Fruit fly (Drosophila melanogaster): Measurements from ENCODE around the gene CG14545.
A peak's percentile ranks its signal among the peaks of the same experiment; 100 is the strongest.

The CG14545 gene

DNA sequence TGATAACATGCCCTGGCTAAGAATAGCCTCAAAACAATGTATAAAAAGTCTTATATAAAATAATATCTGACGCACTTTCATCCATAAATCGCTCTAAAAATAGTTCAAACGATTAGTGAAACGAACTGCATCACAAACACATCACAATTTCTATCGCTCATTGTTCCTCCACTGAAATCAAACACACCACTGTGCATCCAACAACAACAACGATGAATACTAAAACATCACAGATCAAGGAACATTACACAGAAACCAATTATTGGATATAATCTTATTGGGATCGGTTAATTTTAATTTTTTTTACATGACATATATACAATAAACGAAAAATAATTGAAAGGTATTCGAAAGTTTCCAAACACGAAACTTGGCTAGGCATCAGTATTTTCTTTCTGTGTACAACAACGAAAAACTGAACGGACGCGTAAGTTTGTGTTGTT, 28.3 kb upstream of the CG14545 start:
- TF ChIP-seq CG1620 (GFP tag; optimal IDR thresholded peaks at IDR 0.05), result no peak
- no peak for TF ChIP-seq ovo (GFP tag; optimal IDR thresholded peaks at IDR 0.05)
- TF ChIP-seq Mnt (GFP tag; optimal IDR thresholded peaks at IDR 0.05), result no peak
- TF ChIP-seq Clk (GFP tag; optimal IDR thresholded peaks at IDR 0.05), result no peak
- peak; percentile 37 for TF ChIP-seq CG14711 (tag; optimal IDR thresholded peaks at IDR 0.05)
- TF ChIP-seq kay (GFP tag; ENCODE audit: borderline replicate concordance), result peak; percentile 54
- TF ChIP-seq CG11617 (GFP tag; optimal IDR thresholded peaks at IDR 0.05), result no peak
- no peak for TF ChIP-seq bab1 (GFP tag; optimal IDR thresholded peaks at IDR 0.05)
- TF ChIP-seq Crg-1 (GFP tag; optimal IDR thresholded peaks at IDR 0.05), result no peak
- no peak for TF ChIP-seq CG12768 (GFP tag; optimal IDR thresholded peaks at IDR 0.05)
- TF ChIP-seq cnc (optimal IDR thresholded peaks at IDR 0.05), result no peak
- peak; percentile 10 for TF ChIP-seq toe (GFP tag; optimal IDR thresholded peaks at IDR 0.05)
- no peak for TF ChIP-seq tj (GFP tag; optimal IDR thresholded peaks at IDR 0.05)
- TF ChIP-seq Hr96 (GFP tag; optimal IDR thresholded peaks at IDR 0.05), result no peak
- no peak for TF ChIP-seq CG7101 (tag; optimal IDR thresholded peaks at IDR 0.05)

DNA sequence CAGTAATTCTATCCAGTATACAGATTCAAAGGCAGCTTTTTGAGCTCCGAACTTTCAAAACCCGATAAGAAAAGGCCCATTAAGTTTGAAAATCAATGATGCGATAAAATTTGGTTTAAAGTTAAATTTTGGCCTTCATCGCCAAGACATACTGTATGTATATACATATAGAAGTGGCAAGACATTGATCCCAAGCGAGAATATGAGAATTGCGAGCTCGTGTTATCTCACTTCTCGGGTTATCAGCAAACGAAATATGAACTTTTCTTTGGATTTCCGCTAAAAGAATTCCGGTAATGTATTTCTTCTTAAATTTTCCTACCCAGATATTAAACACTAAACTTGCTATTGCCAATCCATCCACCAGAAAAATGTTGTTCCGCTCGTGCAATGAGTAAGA, 26.0 kb upstream of the CG14545 start:
- TF ChIP-seq cic (GFP tag; optimal IDR thresholded peaks at IDR 0.05) (no peak), CG33017 (tag; optimal IDR thresholded peaks at IDR 0.05) (no peak), ovo (GFP tag; optimal IDR thresholded peaks at IDR 0.05) (no peak), kay (GFP tag; ENCODE audit: borderline replicate concordance) (peak; percentile 39)

DNA sequence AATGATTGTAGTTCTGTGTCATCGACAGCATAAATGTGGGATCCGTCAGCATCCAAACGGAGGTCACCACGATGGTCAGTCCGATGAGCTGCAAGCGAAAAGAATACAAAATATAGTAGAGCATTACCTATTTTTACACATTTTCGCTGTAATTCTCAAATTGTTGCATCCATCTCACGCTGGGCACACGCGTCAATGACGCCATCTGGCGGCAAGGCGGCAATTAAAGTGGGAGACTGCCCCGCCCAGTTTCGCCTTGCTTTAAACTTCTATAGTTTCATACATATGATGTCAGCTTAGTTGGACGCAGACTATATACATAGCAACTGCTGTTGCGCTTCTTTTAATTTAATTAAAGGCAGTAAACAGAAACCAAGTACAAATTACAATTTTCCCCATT, 25.5 kb upstream of the CG14545 start:
- TF ChIP-seq Hr96 (GFP tag; optimal IDR thresholded peaks at IDR 0.05) (no peak), ovo (GFP tag; optimal IDR thresholded peaks at IDR 0.05) (no peak), Crg-1 (GFP tag; optimal IDR thresholded peaks at IDR 0.05) (no peak), tj (GFP tag; optimal IDR thresholded peaks at IDR 0.05) (no peak), CG11617 (GFP tag; optimal IDR thresholded peaks at IDR 0.05) (no peak), CG1620 (GFP tag; optimal IDR thresholded peaks at IDR 0.05) (no peak), Clk (GFP tag; optimal IDR thresholded peaks at IDR 0.05) (no peak), CG14711 (tag; optimal IDR thresholded peaks at IDR 0.05) (no peak), cic (GFP tag; optimal IDR thresholded peaks at IDR 0.05) (no peak), cnc (optimal IDR thresholded peaks at IDR 0.05) (no peak), kay (GFP tag; ENCODE audit: borderline replicate concordance) (no peak), CG7101 (tag; optimal IDR thresholded peaks at IDR 0.05) (no peak), CG5204 (GFP tag; optimal IDR thresholded peaks at IDR 0.05) (no peak), CG12768 (GFP tag; optimal IDR thresholded peaks at IDR 0.05) (no peak), bab1 (GFP tag; optimal IDR thresholded peaks at IDR 0.05) (no peak), Mnt (GFP tag; optimal IDR thresholded peaks at IDR 0.05) (no peak), toe (GFP tag; optimal IDR thresholded peaks at IDR 0.05) (no peak), pad (GFP tag; optimal IDR thresholded peaks at IDR 0.05) (no peak), CG7045 (GFP tag; optimal IDR thresholded peaks at IDR 0.05) (no peak)

DNA sequence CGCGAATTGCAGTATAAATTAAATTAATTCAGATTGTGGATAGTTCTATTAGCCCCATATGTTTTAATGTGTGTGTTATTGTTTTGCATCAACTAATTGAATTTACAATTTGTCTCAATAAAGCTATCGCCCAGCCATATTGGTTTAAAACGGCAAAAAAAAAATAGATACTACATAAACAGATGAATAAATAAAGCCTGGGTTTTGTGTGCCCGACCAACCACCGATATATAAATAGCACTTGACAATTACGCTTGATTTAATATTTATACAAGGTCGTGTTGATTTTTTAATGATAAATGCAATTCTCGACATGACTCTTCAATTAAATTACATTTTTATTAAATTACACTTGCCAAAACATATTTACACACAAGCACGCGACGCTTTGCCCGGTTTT, 19.3 kb upstream of the CG14545 start:
- no peak for TF ChIP-seq Clk (GFP tag; optimal IDR thresholded peaks at IDR 0.05)
- no peak for TF ChIP-seq CG33017 (tag; optimal IDR thresholded peaks at IDR 0.05)
- TF ChIP-seq bab1 (GFP tag; optimal IDR thresholded peaks at IDR 0.05), result no peak
- no peak for TF ChIP-seq toe (GFP tag; optimal IDR thresholded peaks at IDR 0.05)
- no peak for TF ChIP-seq CG14711 (tag; optimal IDR thresholded peaks at IDR 0.05)
- TF ChIP-seq ovo (GFP tag; optimal IDR thresholded peaks at IDR 0.05), result no peak
- TF ChIP-seq CG12768 (GFP tag; optimal IDR thresholded peaks at IDR 0.05), result no peak
- no peak for TF ChIP-seq Mnt (GFP tag; optimal IDR thresholded peaks at IDR 0.05)

DNA sequence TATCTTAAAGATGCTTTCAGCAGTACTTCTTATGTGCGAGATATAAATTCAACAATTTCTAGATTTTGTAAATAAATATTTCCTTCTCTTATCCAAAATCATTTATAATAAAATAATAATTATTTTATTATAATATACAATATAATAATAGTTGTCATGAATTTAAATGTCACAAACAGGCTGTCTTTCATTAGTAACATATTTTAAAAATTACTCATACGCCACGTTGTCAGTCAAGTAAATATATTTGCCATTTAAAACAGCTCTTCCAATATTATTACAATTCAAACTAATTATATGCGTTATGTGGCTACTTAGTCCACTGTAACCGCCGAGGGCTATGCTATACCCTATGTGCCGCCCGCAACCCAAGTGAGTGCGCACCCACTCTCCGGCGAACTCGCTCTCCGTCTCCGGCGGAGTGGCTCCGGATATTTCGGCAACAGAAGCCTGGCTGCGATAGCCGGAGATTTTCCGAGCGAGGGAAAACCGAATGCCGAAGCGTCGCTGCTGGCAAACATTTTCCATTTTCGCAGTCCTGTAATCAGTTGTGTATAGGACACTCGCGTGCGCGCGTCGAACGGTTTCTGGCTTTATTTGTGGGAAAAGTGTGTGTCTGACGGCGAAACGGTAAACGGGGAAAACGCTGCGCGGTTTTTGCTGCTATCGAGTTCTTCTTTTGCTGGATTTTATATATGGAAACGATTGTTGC, 4.7 kb upstream of the CG14545 start, which contains the start of gene CG5890:
CG5890 (plus strand) TSS at position 561 of the 712 bp plus-strand sequence.
- no peak for TF ChIP-seq pad (GFP tag; optimal IDR thresholded peaks at IDR 0.05)
- no peak for TF ChIP-seq Crg-1 (GFP tag; optimal IDR thresholded peaks at IDR 0.05)
- TF ChIP-seq CG7101 (tag; optimal IDR thresholded peaks at IDR 0.05), result no peak
- TF ChIP-seq Clk (GFP tag; optimal IDR thresholded peaks at IDR 0.05), result peak; percentile 21
- no peak for TF ChIP-seq CG5204 (GFP tag; optimal IDR thresholded peaks at IDR 0.05)
- TF ChIP-seq toe (GFP tag; optimal IDR thresholded peaks at IDR 0.05), result peak; percentile 3
- peak; percentile 48 for TF ChIP-seq CG7045 (GFP tag; optimal IDR thresholded peaks at IDR 0.05)
- peak; percentile 40 for TF ChIP-seq CG12768 (GFP tag; optimal IDR thresholded peaks at IDR 0.05)
- TF ChIP-seq CG33017 (tag; optimal IDR thresholded peaks at IDR 0.05), result no peak
- TF ChIP-seq kay (GFP tag; ENCODE audit: borderline replicate concordance), result no peak

DNA sequence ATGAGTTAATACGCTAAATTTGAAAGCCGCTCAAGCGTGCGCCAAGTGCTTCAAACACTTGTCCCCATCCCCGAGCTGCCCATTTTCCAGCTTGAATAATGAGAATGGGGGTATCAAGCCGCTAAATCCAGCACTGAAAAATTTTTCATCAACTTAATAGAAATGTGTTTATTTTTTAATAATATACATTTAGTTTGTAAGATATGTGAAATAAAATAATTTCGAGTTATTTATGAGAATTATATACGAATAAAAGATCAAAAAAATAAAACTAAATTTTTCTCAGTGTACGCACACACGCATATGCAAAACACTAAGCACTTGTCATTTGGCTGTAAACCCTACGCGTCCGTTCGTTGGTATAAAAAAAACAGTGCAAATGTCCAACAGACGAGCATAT, 3.7 kb upstream of the CG14545 start:
- TF ChIP-seq CG33017 (tag; optimal IDR thresholded peaks at IDR 0.05), result peak; percentile 11
- peak; percentile 25 for TF ChIP-seq CG7045 (GFP tag; optimal IDR thresholded peaks at IDR 0.05)
- no peak for TF ChIP-seq Hr96 (GFP tag; optimal IDR thresholded peaks at IDR 0.05)

DNA sequence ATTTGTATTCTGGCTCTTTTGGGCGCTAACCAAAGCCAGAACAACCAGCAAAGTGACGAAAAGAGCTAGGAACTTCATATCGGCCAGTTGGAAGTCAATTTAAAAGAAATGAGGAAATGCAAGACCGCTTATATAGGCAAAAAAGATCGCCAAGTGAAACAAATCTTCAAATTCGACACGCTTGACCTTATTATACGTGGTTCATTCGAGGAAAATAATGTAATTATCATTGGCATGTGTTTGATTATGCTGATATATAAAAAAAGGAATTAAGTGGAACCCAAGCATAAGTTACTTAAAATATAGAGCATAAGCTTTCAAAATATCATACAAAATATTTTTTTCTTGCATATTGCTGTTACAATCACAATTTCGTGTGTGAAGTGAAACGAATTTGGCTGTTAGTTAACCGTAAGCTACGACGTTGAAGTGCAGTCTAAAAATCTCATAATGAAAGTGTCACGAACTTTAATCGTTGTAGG, 19.3 kb downstream of the CG14545 start, which contains the start of the genes Mst57Da and alpha4GT2:
Mst57Da (minus strand) TSS at position 101 of the 482 bp plus-strand sequence.
alpha4GT2 (plus strand) TSS at position 432 of the 482 bp plus-strand sequence.
- TF ChIP-seq Crg-1 (GFP tag; optimal IDR thresholded peaks at IDR 0.05) (no peak), toe (GFP tag; optimal IDR thresholded peaks at IDR 0.05) (no peak), kay (GFP tag; ENCODE audit: borderline replicate concordance) (no peak), CG11617 (GFP tag; optimal IDR thresholded peaks at IDR 0.05) (no peak), bab1 (GFP tag; optimal IDR thresholded peaks at IDR 0.05) (no peak)

Data from whole organism, adult.